Fruit fly (Drosophila melanogaster): ENCODE measurements around the gene mRpL9.

Gene mRpL9

DNA sequence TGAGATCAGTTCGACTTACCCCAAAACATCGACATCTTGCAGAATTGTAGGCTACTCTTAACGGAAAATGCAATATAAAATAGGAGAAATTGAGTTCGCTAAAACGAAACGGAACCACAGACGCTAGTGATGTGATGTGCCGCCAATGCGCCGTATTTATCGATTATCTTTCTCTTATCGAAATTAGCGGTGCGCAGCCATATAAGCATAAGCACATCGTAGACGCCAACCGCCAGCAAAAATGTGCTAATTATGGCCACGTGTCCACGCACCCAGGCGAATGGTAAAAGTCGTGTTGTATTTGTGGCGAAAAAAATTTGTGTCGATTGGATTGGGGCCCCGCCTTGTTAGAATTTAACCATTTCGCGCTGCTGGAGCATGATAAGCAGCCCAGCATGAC, 2.5 kb downstream of the mRpL9 start, which contains the start of the genes Fkbp39 and Cyfip (continued):
- TF ChIP-seq ftz-f1 (GFP tag; optimal IDR thresholded peaks at IDR 0.05), result peak; percentile 73
- TF ChIP-seq crp (GFP tag; optimal IDR thresholded peaks at IDR 0.05), result peak in 1 of 2 experiments; percentile 52
- TF ChIP-seq CG42726 (GFP tag; IDR thresholded peaks at IDR 0.05; ENCODE audit: partially characterized antibody), result peak; percentile 80
- peak; percentile 54; the same call in 1 of the 2 replicates for TF ChIP-seq sna (GFP tag; IDR thresholded peaks at IDR 0.05; ENCODE audit: partially characterized antibody)
- TF ChIP-seq Vsx1 (GFP tag; optimal IDR thresholded peaks at IDR 0.05), result no peak
- TF ChIP-seq CG7271 (tag; optimal IDR thresholded peaks at IDR 0.05), result no peak
- no peak for TF ChIP-seq Nf-YC (tag; optimal IDR thresholded peaks at IDR 0.05)
- TF ChIP-seq ken (GFP tag; IDR thresholded peaks at IDR 0.05), result peak; percentile 66; the same call in 2 of the 3 replicates
- peak; percentile 7 for TF ChIP-seq CG7556 (GFP tag; optimal IDR thresholded peaks at IDR 0.05)
- no peak for TF ChIP-seq cad (GFP tag; optimal IDR thresholded peaks at IDR 0.05)
- no peak; the same call in 1 of the 2 replicates for TF ChIP-seq sisA (GFP tag; IDR thresholded peaks at IDR 0.05)
- peak; percentile 31; the same call in 1 of the 2 replicates for TF ChIP-seq ssp (GFP tag; IDR thresholded peaks at IDR 0.05)
- no peak for TF ChIP-seq prd (optimal IDR thresholded peaks at IDR 0.05)
- TF ChIP-seq prd (GFP tag; IDR thresholded peaks at IDR 0.05), result peak; percentile 46; the same call in 2 of the 3 replicates
- peak; percentile 40; the same call in 1 of the 3 replicates for TF ChIP-seq mld (GFP tag; IDR thresholded peaks at IDR 0.05; ENCODE audit: partially characterized antibody)
- TF ChIP-seq Hr3 (GFP tag; optimal IDR thresholded peaks at IDR 0.05), result peak; percentile 20
- no peak for TF ChIP-seq salm (tag; optimal IDR thresholded peaks at IDR 0.05)
- peak; percentile 60 for TF ChIP-seq CG10267 (tag; optimal IDR thresholded peaks at IDR 0.05)
- no peak for TF ChIP-seq CG6254 (GFP tag; optimal IDR thresholded peaks at IDR 0.05)
- no peak for TF ChIP-seq sr (GFP tag; IDR thresholded peaks at IDR 0.05)
- peak; percentile 81 for TF ChIP-seq sob (GFP tag; IDR thresholded peaks at IDR 0.05)
- TF ChIP-seq p53 (GFP tag; optimal IDR thresholded peaks at IDR 0.05), result peak; percentile 62
- TF ChIP-seq HLH54F (GFP tag; optimal IDR thresholded peaks at IDR 0.05), result peak; percentile 64
- 0 out of 2 replicates have a peak, but pooled peaks have one; percentile 20 for TF ChIP-seq CG11247 (GFP tag; IDR thresholded peaks at IDR 0.05)
- TF ChIP-seq NfI (GFP tag; optimal IDR thresholded peaks at IDR 0.05), result peak; percentile 34
- TF ChIP-seq CG43689 (GFP tag; IDR thresholded peaks at IDR 0.05), result no peak
- peak; percentile 65 for TF ChIP-seq hbn (GFP tag; IDR thresholded peaks at IDR 0.05; ENCODE audit: partially characterized antibody)
- peak; percentile 14 for TF ChIP-seq gcm2 (GFP tag; optimal IDR thresholded peaks at IDR 0.05)
- TF ChIP-seq nau (GFP tag; optimal IDR thresholded peaks at IDR 0.05), result no peak
- TF ChIP-seq CG10543 (GFP tag; optimal IDR thresholded peaks at IDR 0.05), result peak; percentile 44
- TF ChIP-seq hkb (optimal IDR thresholded peaks at IDR 0.05), result no peak
- 0 out of 2 replicates have a peak, but pooled peaks have one; percentile 13 for TF ChIP-seq hkb (GFP tag; IDR thresholded peaks at IDR 0.05)
- TF ChIP-seq mam (GFP tag; optimal IDR thresholded peaks at IDR 0.05), result peak; percentile 69
- TF ChIP-seq CG3847 (GFP tag; IDR thresholded peaks at IDR 0.05), result peak; percentile 69
- peak; percentile 9 for TF ChIP-seq CG16863 (GFP tag; optimal IDR thresholded peaks at IDR 0.05)
- no peak for TF ChIP-seq CG12071 (GFP tag; optimal IDR thresholded peaks at IDR 0.05)
- peak; percentile 52 for TF ChIP-seq Mes4 (GFP tag; optimal IDR thresholded peaks at IDR 0.05)
- no peak for TF ChIP-seq corto (GFP tag; optimal IDR thresholded peaks at IDR 0.05)
- TF ChIP-seq Myb (GFP tag; optimal IDR thresholded peaks at IDR 0.05), result peak; percentile 69
- TF ChIP-seq caup (GFP tag; optimal IDR thresholded peaks at IDR 0.05; ENCODE audit: severe bottlenecking), result peak; percentile 64
- TF ChIP-seq CG1647 (GFP tag; optimal IDR thresholded peaks at IDR 0.05), result peak; percentile 29
- peak; percentile 30 to 90 for TF ChIP-seq Pdp1 (GFP tag; optimal IDR thresholded peaks at IDR 0.05)
- TF ChIP-seq CG6689 (GFP tag; IDR thresholded peaks at IDR 0.05), result no peak
- TF ChIP-seq BEAF-32 (GFP tag; optimal IDR thresholded peaks at IDR 0.05), result peak; percentile 82
- TF ChIP-seq Hey (tag; optimal IDR thresholded peaks at IDR 0.05), result no peak
- 0 out of 4 replicates have a peak, but pooled peaks have one; percentile 65 for TF ChIP-seq chinmo (GFP tag; IDR thresholded peaks at IDR 0.05; ENCODE audit: partially characterized antibody)
- peak; percentile 83 for TF ChIP-seq Aef1 (GFP tag; IDR thresholded peaks at IDR 0.05)
- no peak for TF ChIP-seq CG18764 (GFP tag; optimal IDR thresholded peaks at IDR 0.05)
- peak; percentile 38 for TF ChIP-seq CG8944 (GFP tag; optimal IDR thresholded peaks at IDR 0.05)
- TF ChIP-seq Rfx (GFP tag; IDR thresholded peaks at IDR 0.05), result peak; percentile 84
